Fruit fly (Drosophila melanogaster) S2 (cell line): ENCODE measurements around the gene CG17681.

Experiments used
- CG8478 ChIP-seq: fragments of >200 bp; optimal IDR thresholded peaks from 2 replicates; lab custom pipeline; 2018
- CTCF ChIP-seq, 2 experiments: fragments of >200 bp; optimal IDR thresholded peaks; 2 replicates each; lab custom pipeline; 2018

- TF ChIP-seq CTCF (optimal IDR thresholded peaks at IDR 0.05; lab: Kevin White, UChicago) (no peak), CG8478 (no peak)
Measured at dm6 chr2L:18151134-18151825, 1.6 kb upstream of the CG17681 start.
